Worm (Caenorhabditis elegans): ENCODE data around the gene srz-23.

- TF ChIP-seq egl-27 (tag; optimal IDR thresholded peaks at IDR 0.05): no peak
- TF ChIP-seq nhr-12 (tag; optimal IDR thresholded peaks at IDR 0.05): no peak
- TF ChIP-seq ceh-82 (tag; optimal IDR thresholded peaks at IDR 0.05): no peak
- no peak for TF ChIP-seq elt-1 (tag; optimal IDR thresholded peaks at IDR 0.05)
- no peak for TF ChIP-seq gmeb-1 (tag; optimal IDR thresholded peaks at IDR 0.05)
- TF ChIP-seq zag-1 (tag; optimal IDR thresholded peaks at IDR 0.05): no peak
- TF ChIP-seq nhr-77 (tag; optimal IDR thresholded peaks at IDR 0.05): no peak
- TF ChIP-seq ZK546.5 (tag; optimal IDR thresholded peaks at IDR 0.05): no peak
- no peak for TF ChIP-seq unc-39 (tag; optimal IDR thresholded peaks at IDR 0.05)
- no peak for TF ChIP-seq fos-1 (tag; optimal IDR thresholded peaks at IDR 0.05)
- TF ChIP-seq sem-4 (tag; optimal IDR thresholded peaks at IDR 0.05): no peak
These were observed 30.9 kb upstream of the srz-23 start, which contains the start of gene C04C3.6 for ce11 chrIV:3422516-3422915.

Data from whole organism, L2 larva.